Worm (Caenorhabditis elegans): ENCODE measurements around the gene Y47D7A.3.

The Y47D7A.3 gene

DNA sequence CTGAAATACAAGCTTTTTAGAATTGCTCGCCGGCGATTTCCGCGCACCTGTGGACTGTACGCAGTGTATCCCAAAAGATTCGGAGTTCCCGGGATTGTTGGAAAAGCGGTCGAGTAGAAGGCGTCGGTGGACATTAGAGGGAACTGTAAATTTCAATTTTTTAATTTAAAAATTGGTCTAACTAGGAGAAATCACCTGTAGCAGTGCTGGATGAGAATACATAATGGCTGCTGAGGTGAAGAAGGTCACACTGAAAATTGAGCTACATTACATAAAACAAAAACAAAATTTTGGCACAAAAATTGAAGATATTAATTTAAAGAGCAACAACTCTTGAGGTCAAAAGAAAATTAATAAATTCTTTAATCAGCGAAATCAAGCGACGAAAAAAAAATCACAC lies 36.1 kb upstream of the Y47D7A.3 start, which contains the start of gene neg-1:
Gene neg-1 (minus strand): TSS at position 250 of the 400 bp plus-strand sequence.
- TF ChIP-seq peb-1 (tag; optimal IDR thresholded peaks at IDR 0.05) (no peak), ztf-11 (tag; optimal IDR thresholded peaks at IDR 0.05) (no peak), unc-55 (GFP tag; optimal IDR thresholded peaks at IDR 0.05) (no peak), C34F6.9 (tag; optimal IDR thresholded peaks at IDR 0.05) (no peak), elt-3 (tag; optimal IDR thresholded peaks at IDR 0.05) (no peak)

DNA sequence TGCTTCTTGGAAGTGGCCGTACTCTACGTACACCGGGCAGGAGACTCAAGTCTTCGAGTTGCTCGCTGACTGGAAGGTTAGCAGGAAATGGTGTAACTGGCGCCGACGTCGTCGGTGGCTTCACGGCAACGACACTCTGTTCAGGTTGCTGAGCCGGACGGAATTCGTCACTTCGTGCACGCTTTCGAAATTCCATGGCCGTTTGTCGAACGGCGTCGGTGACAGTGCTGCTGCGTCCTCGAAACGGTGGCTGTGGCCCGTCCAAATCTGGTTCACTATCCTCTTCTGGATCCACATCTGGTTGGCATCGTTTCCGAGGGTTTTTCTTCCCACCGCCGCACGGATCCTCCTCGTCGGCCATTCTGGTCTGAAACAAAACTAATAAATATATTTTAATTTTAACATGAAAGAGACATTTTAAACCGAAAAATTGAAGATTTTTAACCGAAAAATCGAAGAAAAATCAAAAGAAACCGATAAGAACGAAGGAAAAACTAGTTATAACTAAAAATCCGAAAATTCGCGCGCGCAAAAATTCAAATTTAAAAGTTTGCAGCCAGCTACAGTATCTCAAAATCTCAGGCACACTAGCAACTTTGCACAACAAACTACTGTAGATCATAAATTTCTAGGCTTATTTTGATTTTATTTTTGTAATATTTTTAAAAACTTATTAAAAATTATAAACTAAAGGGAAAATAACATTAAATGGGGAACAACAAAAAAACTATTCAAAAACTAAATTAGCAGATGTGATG lies 34.8 kb upstream of the Y47D7A.3 start, which contains the start of gene F32D1.7:
Gene F32D1.7 (minus strand): TSS at position 367 of the 758 bp plus-strand sequence.
- no peak for TF ChIP-seq ztf-11 (tag; optimal IDR thresholded peaks at IDR 0.05)
- TF ChIP-seq ztf-4 (tag; optimal IDR thresholded peaks at IDR 0.05), result no peak
- no peak for TF ChIP-seq sem-4 (tag; optimal IDR thresholded peaks at IDR 0.05)
- no peak for TF ChIP-seq Y55F3AM.14 (GFP tag; optimal IDR thresholded peaks at IDR 0.05)
- TF ChIP-seq dmd-4 (tag; optimal IDR thresholded peaks at IDR 0.05), result no peak
- no peak for TF ChIP-seq peb-1 (tag; optimal IDR thresholded peaks at IDR 0.05)
- no peak for TF ChIP-seq nhr-25 (tag; optimal IDR thresholded peaks at IDR 0.05)
- TF ChIP-seq lin-39 (tag; optimal IDR thresholded peaks at IDR 0.05), result no peak
- TF ChIP-seq C34F6.9 (tag; optimal IDR thresholded peaks at IDR 0.05), result no peak
- TF ChIP-seq R02D3.7 (tag; optimal IDR thresholded peaks at IDR 0.05), result no peak

DNA sequence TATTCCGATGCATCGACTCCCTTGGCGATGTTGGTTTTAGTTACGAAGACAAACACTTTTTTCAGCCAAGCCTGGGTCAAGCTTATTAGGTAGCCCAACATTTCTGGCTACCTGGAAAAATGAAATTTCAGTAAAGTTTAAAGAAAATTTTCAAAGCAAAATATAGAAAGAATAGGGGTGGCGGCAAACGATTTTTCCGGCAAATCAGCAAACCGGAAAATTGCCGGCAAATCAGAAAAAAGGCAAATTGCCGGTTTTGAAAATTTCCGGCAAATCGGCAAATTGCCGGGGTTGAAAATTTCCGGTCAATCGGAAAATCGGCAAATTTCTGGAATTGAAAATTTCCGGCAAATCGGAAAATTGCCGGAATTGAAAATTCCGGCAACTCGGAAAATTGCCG lies 33.1 kb upstream of the Y47D7A.3 start, which contains the start of gene F32D1.8:
Gene F32D1.8 (minus strand): TSS at position 101 of the 400 bp plus-strand sequence.
- TF ChIP-seq R02D3.7 (tag; optimal IDR thresholded peaks at IDR 0.05) (no peak), nhr-25 (tag; optimal IDR thresholded peaks at IDR 0.05) (no peak), nhr-6 (tag; optimal IDR thresholded peaks at IDR 0.05) (no peak), sma-3 (GFP tag; optimal IDR thresholded peaks at IDR 0.05) (no peak), nhr-12 (tag; optimal IDR thresholded peaks at IDR 0.05) (no peak), elt-1 (tag; optimal IDR thresholded peaks at IDR 0.05) (no peak), blmp-1 (tag; optimal IDR thresholded peaks at IDR 0.05; ENCODE audit: insufficient read depth) (no peak), ztf-11 (tag; optimal IDR thresholded peaks at IDR 0.05) (no peak), unc-55 (GFP tag; optimal IDR thresholded peaks at IDR 0.05) (no peak), ceh-82 (tag; optimal IDR thresholded peaks at IDR 0.05) (no peak), nhr-237 (tag; optimal IDR thresholded peaks at IDR 0.05) (no peak), nhr-77 (tag; optimal IDR thresholded peaks at IDR 0.05) (no peak), nhr-11 (tag; optimal IDR thresholded peaks at IDR 0.05) (no peak), lin-39 (tag; optimal IDR thresholded peaks at IDR 0.05) (no peak), elt-3 (tag; optimal IDR thresholded peaks at IDR 0.05) (no peak), zag-1 (tag; optimal IDR thresholded peaks at IDR 0.05) (no peak)

DNA sequence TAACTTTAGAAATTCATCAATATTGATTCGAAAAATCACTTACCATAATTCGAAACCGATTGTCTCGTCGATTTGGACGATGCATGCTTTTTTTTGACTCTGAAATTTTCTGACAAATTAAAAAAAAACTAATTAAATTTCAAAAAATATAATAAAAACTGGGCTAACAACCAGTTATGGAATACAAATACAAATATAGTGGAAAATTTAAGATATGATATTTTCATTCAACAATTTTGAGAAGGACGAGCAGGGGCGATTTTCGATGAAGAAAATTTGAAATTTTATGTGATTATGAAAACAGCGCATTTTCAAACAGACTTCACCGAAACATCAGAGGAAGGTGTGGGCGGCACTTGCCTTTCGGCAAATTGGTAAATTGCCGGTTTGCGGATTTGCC lies 28.4 kb upstream of the Y47D7A.3 start, which contains the start of gene F13A2.1:
Gene F13A2.1 (minus strand): TSS at position 101 of the 400 bp plus-strand sequence.
- TF ChIP-seq elt-1 (tag; optimal IDR thresholded peaks at IDR 0.05), result no peak
- no peak for TF ChIP-seq zag-1 (tag; optimal IDR thresholded peaks at IDR 0.05)
- no peak for TF ChIP-seq R02D3.7 (tag; optimal IDR thresholded peaks at IDR 0.05)
- no peak for TF ChIP-seq nhr-25 (tag; optimal IDR thresholded peaks at IDR 0.05)
- no peak for TF ChIP-seq sma-3 (GFP tag; optimal IDR thresholded peaks at IDR 0.05)
- TF ChIP-seq aly-2 (tag; optimal IDR thresholded peaks at IDR 0.05), result no peak
- TF ChIP-seq blmp-1 (tag; optimal IDR thresholded peaks at IDR 0.05; ENCODE audit: insufficient read depth), result no peak
- no peak for TF ChIP-seq egl-27 (tag; optimal IDR thresholded peaks at IDR 0.05)
- no peak for TF ChIP-seq nhr-77 (tag; optimal IDR thresholded peaks at IDR 0.05)
- TF ChIP-seq lsy-2 (tag; optimal IDR thresholded peaks at IDR 0.05), result no peak
- no peak for TF ChIP-seq F13H6.1 (tag; optimal IDR thresholded peaks at IDR 0.05)
- TF ChIP-seq ama-1 (optimal IDR thresholded peaks at IDR 0.05), result no peak
- no peak for TF ChIP-seq sma-9 (GFP tag; optimal IDR thresholded peaks at IDR 0.05)
- no peak for TF ChIP-seq sma-9 (tag; optimal IDR thresholded peaks at IDR 0.05)
- TF ChIP-seq nhr-10 (tag; optimal IDR thresholded peaks at IDR 0.05), result no peak
- TF ChIP-seq ztf-11 (tag; optimal IDR thresholded peaks at IDR 0.05), result no peak
- TF ChIP-seq nhr-129 (tag; optimal IDR thresholded peaks at IDR 0.05), result no peak
- TF ChIP-seq sem-4 (tag; optimal IDR thresholded peaks at IDR 0.05), result no peak
- no peak for TF ChIP-seq alr-1 (tag; optimal IDR thresholded peaks at IDR 0.05)
- TF ChIP-seq elt-3 (tag; optimal IDR thresholded peaks at IDR 0.05), result no peak
- TF ChIP-seq nhr-23 (tag; optimal IDR thresholded peaks at IDR 0.05), result no peak

DNA sequence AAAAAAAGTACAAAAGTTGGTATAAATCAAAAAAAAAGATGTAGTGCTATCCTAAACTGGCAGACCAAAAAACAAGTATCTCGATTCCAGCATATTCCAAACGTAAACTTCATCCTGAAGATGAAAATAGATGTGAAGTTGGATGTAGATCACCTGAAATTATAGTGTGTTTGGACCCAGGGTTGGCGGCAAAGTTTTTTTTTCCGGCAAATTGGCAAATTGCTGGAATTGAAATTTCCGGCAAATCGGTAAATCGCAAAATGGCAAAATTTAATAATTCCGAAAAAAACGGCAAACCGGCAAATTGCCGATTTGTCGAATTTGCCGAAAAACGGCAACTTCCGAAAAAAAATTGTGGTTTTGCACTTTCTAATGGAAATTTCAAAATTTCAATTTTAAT lies 26.3 kb upstream of the Y47D7A.3 start, which contains the start of gene F13A2.2:
Gene F13A2.2 (minus strand): TSS at position 101 of the 400 bp plus-strand sequence.
- no peak for TF ChIP-seq R02D3.7 (tag; optimal IDR thresholded peaks at IDR 0.05)
- no peak for TF ChIP-seq nhr-23 (tag; optimal IDR thresholded peaks at IDR 0.05)
- no peak for TF ChIP-seq ceh-16 (tag; optimal IDR thresholded peaks at IDR 0.05)
- no peak for TF ChIP-seq Y55F3AM.14 (GFP tag; optimal IDR thresholded peaks at IDR 0.05)
- TF ChIP-seq lin-11 (tag; optimal IDR thresholded peaks at IDR 0.05), result no peak
- no peak for TF ChIP-seq ztf-11 (tag; optimal IDR thresholded peaks at IDR 0.05)
- TF ChIP-seq gmeb-1 (tag; optimal IDR thresholded peaks at IDR 0.05), result no peak
- TF ChIP-seq snpc-4 (tag; optimal IDR thresholded peaks at IDR 0.05), result no peak
- TF ChIP-seq nhr-10 (tag; optimal IDR thresholded peaks at IDR 0.05), result no peak
- TF ChIP-seq elt-3 (tag; optimal IDR thresholded peaks at IDR 0.05), result no peak
- no peak for TF ChIP-seq lin-13 (GFP tag; optimal IDR thresholded peaks at IDR 0.05)
- TF ChIP-seq lin-39 (tag; optimal IDR thresholded peaks at IDR 0.05), result no peak
- no peak for TF ChIP-seq mbf-1 (tag; optimal IDR thresholded peaks at IDR 0.05)
- no peak for TF ChIP-seq F13H6.1 (tag; optimal IDR thresholded peaks at IDR 0.05)
